Worm (Caenorhabditis elegans) whole organism, L3 larva: ENCODE measurements around the gene F59A6.10.

Source experiments
- aly-2 ChIP-seq: fragments of 150-350 bp; optimal IDR thresholded peaks from 2 replicates; lab custom pipeline; 2014; ENCODE audit warnings: missing biosample characterization, missing genetic modification characterization
- ama-1 ChIP-seq: fragments of 150-350 bp; optimal IDR thresholded peaks from 2 replicates; lab custom pipeline; 2018
- ceh-82 ChIP-seq: fragments of 150-350 bp; optimal IDR thresholded peaks from 2 replicates; lab custom pipeline; 2014; ENCODE audit warnings: missing biosample characterization, missing genetic modification characterization
- ceh-9 ChIP-seq: sonication (generic microtip); optimal IDR thresholded peaks from 2 replicates; lab custom pipeline; 2018; ENCODE audit warnings: missing biosample characterization, missing genetic modification characterization
- egl-27 ChIP-seq: sonication (generic microtip); optimal IDR thresholded peaks from 4 replicates; lab custom pipeline; 2017; ENCODE audit warnings: missing biosample characterization, missing genetic modification reagents, missing genetic modification characterization
- elt-3 ChIP-seq, 3 experiments: fragments of 150-350 bp in 1 of 3; sonication (generic microtip) in 2 of 3; optimal IDR thresholded peaks; 2 replicates in 2 of 3; 4 replicates in 1 of 3; lab custom pipeline; 2014 to 2017; ENCODE audit warnings: missing biosample characterization in 3 of 3, missing genetic modification characterization in 3 of 3
- lsy-12 ChIP-seq: sonication (generic microtip); optimal IDR thresholded peaks from 2 replicates; lab custom pipeline; 2016; ENCODE audit warnings: mild to moderate bottlenecking, missing genetic modification characterization, missing compliant biosample characterization
- nhr-67 ChIP-seq: fragments of 150-350 bp; optimal IDR thresholded peaks from 2 replicates; lab custom pipeline; 2014; ENCODE audit warnings: missing biosample characterization, missing genetic modification characterization
- nhr-77 ChIP-seq: fragments of 150-350 bp; optimal IDR thresholded peaks from 2 replicates; lab custom pipeline; 2014; ENCODE audit warnings: missing biosample characterization, missing genetic modification characterization
- pqm-1 ChIP-seq: fragments of 150-350 bp; optimal IDR thresholded peaks from 2 replicates; lab custom pipeline; 2017; ENCODE audit warnings: missing biosample characterization, missing genetic modification characterization, inconsistent platforms
- skn-1 ChIP-seq: fragments of 150-350 bp; optimal IDR thresholded peaks from 2 replicates; lab custom pipeline; 2014; ENCODE audit warnings: missing biosample characterization, missing genetic modification characterization
- snpc-4 ChIP-seq: fragments of 150-350 bp; optimal IDR thresholded peaks from 2 replicates; lab custom pipeline; 2014; ENCODE audit warnings: missing biosample characterization, missing genetic modification characterization
- unc-39 ChIP-seq: sonication (generic microtip); optimal IDR thresholded peaks from 4 replicates; lab custom pipeline; 2017; ENCODE audit warnings: missing biosample characterization, missing genetic modification characterization

DNA sequence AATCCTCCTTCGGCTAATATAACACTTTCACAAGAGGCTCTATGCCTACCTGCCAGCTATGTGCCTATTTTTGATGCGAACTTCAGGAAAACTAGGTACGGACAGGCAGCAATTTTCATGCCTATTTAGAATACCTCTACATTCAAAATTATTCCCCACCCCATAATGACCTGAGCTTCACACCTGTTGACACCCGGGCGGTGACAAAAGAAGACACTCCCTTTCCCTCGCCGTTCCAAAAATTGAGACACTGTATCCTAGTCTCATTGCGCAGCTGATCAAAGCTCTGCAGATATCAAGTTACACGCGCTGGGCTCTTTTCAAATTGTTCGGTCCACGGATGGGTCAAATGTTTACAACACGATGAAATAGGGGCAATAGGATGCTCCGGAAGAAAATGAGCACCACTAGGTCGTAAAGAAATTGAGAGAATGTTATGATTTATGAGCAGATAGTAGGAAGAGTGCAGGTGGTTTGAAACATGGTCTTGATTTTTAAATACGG lies 29.3 kb upstream of the F59A6.10 start:
- no peak for TF ChIP-seq snpc-4
- no peak for TF ChIP-seq elt-3 (tag; optimal IDR thresholded peaks at IDR 0.05; lab: Kevin White, UChicago)
- no peak for TF ChIP-seq aly-2 (tag; lab: Kevin White, UChicago)
- no peak for TF ChIP-seq ama-1 (lab: Kevin White, UChicago)
- TF ChIP-seq lsy-12 (tag; lab: Kevin White, UChicago) = no peak
- no peak for TF ChIP-seq nhr-67 (tag; lab: Kevin White, UChicago)
- TF ChIP-seq ceh-9 (tag; lab: Kevin White, UChicago) = no peak
- no peak for TF ChIP-seq skn-1 (tag; lab: Kevin White, UChicago)
- TF ChIP-seq unc-39 (tag; lab: Kevin White, UChicago) = no peak
- TF ChIP-seq pqm-1 (tag; lab: Kevin White, UChicago) = no peak
- no peak for TF ChIP-seq nhr-77
- TF ChIP-seq ceh-82 (tag; lab: Kevin White, UChicago) = no peak
- TF ChIP-seq egl-27 (tag; lab: Kevin White, UChicago) = no peak
